5 fruit fly cellular contexts compared by ENCODE assay signal in the genomic region with DNA sequence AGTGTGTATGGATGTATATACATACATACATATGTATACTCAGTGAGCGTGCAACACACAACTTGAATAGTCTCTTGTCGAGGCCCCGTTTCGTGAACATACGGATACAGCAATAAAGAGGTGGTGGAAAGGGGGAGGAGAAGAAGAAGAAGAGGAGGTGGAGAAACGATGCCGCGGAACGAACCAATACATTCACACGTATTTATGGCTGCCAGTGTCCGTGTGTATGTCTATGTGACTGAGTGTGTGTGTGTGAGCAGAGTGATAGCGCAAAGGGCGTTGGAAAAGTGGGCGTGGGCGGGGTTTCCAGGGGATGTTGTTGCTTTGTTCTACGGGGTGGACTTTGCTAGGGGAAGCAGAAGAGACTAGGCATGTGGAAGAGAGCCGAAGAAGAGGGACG.
TF ChIP-seq lines count a peak whose summit lies in the region.

No protein-coding gene starts in this region.

- TF ChIP-seq CTCF in whole organism, embryonic (GFP tag; optimal IDR thresholded peaks at IDR 0.05; lab: Kevin White, UChicago), result no peak

TF ChIP-seq in whole organism, adult, 20 proteins besides CTCF, POLR2A, EP300 and RAD21 (continues in another document):
- TF ChIP-seq CG7045 (GFP tag; optimal IDR thresholded peaks at IDR 0.05; lab: Kevin White, UChicago) (no peak), Crg-1 (GFP tag; optimal IDR thresholded peaks at IDR 0.05; lab: Kevin White, UChicago) (peak; percentile 8), cnc (optimal IDR thresholded peaks at IDR 0.05; lab: Kevin White, UChicago) (no peak), CG5204 (GFP tag; optimal IDR thresholded peaks at IDR 0.05; lab: Kevin White, UChicago) (no peak), CG7101 (tag; optimal IDR thresholded peaks at IDR 0.05; lab: Kevin White, UChicago) (no peak), Clk (GFP tag; optimal IDR thresholded peaks at IDR 0.05; lab: Kevin White, UChicago) (no peak), CG12768 (GFP tag; optimal IDR thresholded peaks at IDR 0.05; lab: Kevin White, UChicago) (peak; percentile 52), pad (GFP tag; optimal IDR thresholded peaks at IDR 0.05; lab: Kevin White, UChicago) (peak; percentile 72), ovo (GFP tag; optimal IDR thresholded peaks at IDR 0.05; lab: Kevin White, UChicago) (no peak), tj (GFP tag; optimal IDR thresholded peaks at IDR 0.05; lab: Kevin White, UChicago) (peak; percentile 69), toe (GFP tag; optimal IDR thresholded peaks at IDR 0.05; lab: Kevin White, UChicago) (no peak), cic (GFP tag; optimal IDR thresholded peaks at IDR 0.05; lab: Kevin White, UChicago) (peak; percentile 1), bab1 (GFP tag; optimal IDR thresholded peaks at IDR 0.05; lab: Kevin White, UChicago) (no peak), Mnt (GFP tag; optimal IDR thresholded peaks at IDR 0.05; lab: Kevin White, UChicago) (no peak), CG11617 (GFP tag; optimal IDR thresholded peaks at IDR 0.05; lab: Kevin White, UChicago) (no peak), kay (GFP tag; lab: Kevin White, UChicago; ENCODE audit: borderline replicate concordance) (no peak), Hr96 (GFP tag; optimal IDR thresholded peaks at IDR 0.05; lab: Kevin White, UChicago) (no peak), CG14711 (tag; optimal IDR thresholded peaks at IDR 0.05; lab: Kevin White, UChicago) (no peak)

TF ChIP-seq in whole organism, embryonic, 481 proteins besides CTCF, POLR2A, EP300 and RAD21 (continues in another document):
- TF ChIP-seq kay (GFP tag; optimal IDR thresholded peaks at IDR 0.05; lab: Kevin White, UChicago) (no peak), lab (GFP tag; optimal IDR thresholded peaks at IDR 0.05; lab: Kevin White, UChicago) (peak; percentile 66), CG2129 (GFP tag; IDR thresholded peaks at IDR 0.05; lab: Robert Waterston, UW; ENCODE audit: partially characterized antibody) (no peak), hkb (optimal IDR thresholded peaks at IDR 0.05; lab: Kevin White, UChicago) (no peak), hkb (GFP tag; IDR thresholded peaks at IDR 0.05; lab: Robert Waterston, UW) (peak; percentile 39; the same call in 1 of the 2 replicates), chif (GFP tag; optimal IDR thresholded peaks at IDR 0.05; lab: Kevin White, UChicago) (no peak), ewg (GFP tag; optimal IDR thresholded peaks at IDR 0.05; lab: Kevin White, UChicago) (no peak), CG34224 (GFP tag; IDR thresholded peaks at IDR 0.05; lab: Robert Waterston, UW; ENCODE audit: partially characterized antibody) (no peak), Neu2 (GFP tag; optimal IDR thresholded peaks at IDR 0.05; lab: Kevin White, UChicago; ENCODE audit: borderline replicate concordance) (no peak), Dad (GFP tag; optimal IDR thresholded peaks at IDR 0.05; lab: Kevin White, UChicago) (no peak), usp (GFP tag; optimal IDR thresholded peaks at IDR 0.05; lab: Kevin White, UChicago) (no peak), CG11093 (GFP tag; IDR thresholded peaks at IDR 0.05; lab: Robert Waterston, UW) (no peak), CG2678 (tag; optimal IDR thresholded peaks at IDR 0.05; lab: Kevin White, UChicago) (no peak), tx (GFP tag; optimal IDR thresholded peaks at IDR 0.05; lab: Kevin White, UChicago) (no peak), ac (GFP tag; optimal IDR thresholded peaks at IDR 0.05; lab: Kevin White, UChicago) (no peak), phol (tag; optimal IDR thresholded peaks at IDR 0.05; lab: Kevin White, UChicago) (peak; percentile 10), chm (GFP tag; IDR thresholded peaks at IDR 0.05; lab: Robert Waterston, UW) (peak; percentile 77; the same call in 1 of the 2 replicates)

TF ChIP-seq in whole organism, prepupa, 60 proteins besides CTCF, POLR2A, EP300 and RAD21 (continues in another document):
- TF ChIP-seq CG31627 (GFP tag; optimal IDR thresholded peaks at IDR 0.05; lab: Kevin White, UChicago), result no peak
- TF ChIP-seq fd85E (GFP tag; optimal IDR thresholded peaks at IDR 0.05; lab: Kevin White, UChicago), result no peak
- TF ChIP-seq Ets21C (GFP tag; optimal IDR thresholded peaks at IDR 0.05; lab: Kevin White, UChicago), result no peak
- TF ChIP-seq Eip75B (GFP tag; optimal IDR thresholded peaks at IDR 0.05; lab: Kevin White, UChicago), result no peak
- TF ChIP-seq svp (GFP tag; lab: Kevin White, UChicago), result peak; percentile 38
- no peak for TF ChIP-seq fd59A (GFP tag; optimal IDR thresholded peaks at IDR 0.05; lab: Kevin White, UChicago)
- 0 out of 3 replicates have a peak, but pooled peaks have one; percentile 17 for TF ChIP-seq eg (GFP tag; IDR thresholded peaks at IDR 0.05; lab: Robert Waterston, UW)
- no peak for TF ChIP-seq pdm3 (GFP tag; optimal IDR thresholded peaks at IDR 0.05; lab: Kevin White, UChicago)
- TF ChIP-seq CG16779 (tag; optimal IDR thresholded peaks at IDR 0.05; lab: Kevin White, UChicago), result no peak
- no peak for TF ChIP-seq lz (GFP tag; optimal IDR thresholded peaks at IDR 0.05; lab: Kevin White, UChicago)
- peak in 1 of 2 experiments; percentile 23 for TF ChIP-seq salr (GFP tag; optimal IDR thresholded peaks at IDR 0.05; lab: Kevin White, UChicago)
- TF ChIP-seq fkh (GFP tag; optimal IDR thresholded peaks at IDR 0.05; lab: Kevin White, UChicago), result peak; percentile 43
- TF ChIP-seq Ets96B (tag; optimal IDR thresholded peaks at IDR 0.05; lab: Kevin White, UChicago), result no peak
- TF ChIP-seq cyc (GFP tag; optimal IDR thresholded peaks at IDR 0.05; lab: Kevin White, UChicago), result no peak
- peak; percentile 40 for TF ChIP-seq dsx (GFP tag; optimal IDR thresholded peaks at IDR 0.05; lab: Kevin White, UChicago; ENCODE audit: poor library complexity, severe bottlenecking)
- no peak for TF ChIP-seq achi (GFP tag; optimal IDR thresholded peaks at IDR 0.05; lab: Kevin White, UChicago)
- no peak for TF ChIP-seq Blimp-1 (GFP tag; optimal IDR thresholded peaks at IDR 0.05; lab: Kevin White, UChicago)
- TF ChIP-seq CG6808 (GFP tag; optimal IDR thresholded peaks at IDR 0.05; lab: Kevin White, UChicago), result peak; percentile 54
- no peak for TF ChIP-seq Lpt (GFP tag; optimal IDR thresholded peaks at IDR 0.05; lab: Kevin White, UChicago)

TF ChIP-seq in whole organism, pupa, 21 proteins besides CTCF, POLR2A, EP300 and RAD21:
- no peak for TF ChIP-seq D1 (tag; optimal IDR thresholded peaks at IDR 0.05; lab: Kevin White, UChicago)
- TF ChIP-seq CG12605 (GFP tag; IDR thresholded peaks at IDR 0.05; lab: Robert Waterston, UW), result peak; percentile 29; the same call in 1 of the 2 replicates
- peak; percentile 37 for TF ChIP-seq CG15710 (tag; optimal IDR thresholded peaks at IDR 0.05; lab: Kevin White, UChicago)
- TF ChIP-seq CG8301 (tag; optimal IDR thresholded peaks at IDR 0.05; lab: Kevin White, UChicago), result no peak
- TF ChIP-seq fd96Ca (GFP tag; IDR thresholded peaks at IDR 0.05; lab: Robert Waterston, UW), result no peak
- TF ChIP-seq CG13204 (GFP tag; optimal IDR thresholded peaks at IDR 0.05; lab: Kevin White, UChicago), result peak; percentile 66
- peak; percentile 6 for TF ChIP-seq CG14655 (GFP tag; optimal IDR thresholded peaks at IDR 0.05; lab: Kevin White, UChicago)
- peak; percentile 63 for TF ChIP-seq EcR (GFP tag; optimal IDR thresholded peaks at IDR 0.05; lab: Kevin White, UChicago)
- TF ChIP-seq CG32121 (GFP tag; IDR thresholded peaks at IDR 0.05; lab: Robert Waterston, UW), result no peak; the same call in 1 of the 2 replicates
- no peak for TF ChIP-seq Pif1A (GFP tag; optimal IDR thresholded peaks at IDR 0.05; lab: Kevin White, UChicago)
- 0 out of 3 replicates have a peak, but pooled peaks have one; percentile 46 for TF ChIP-seq CG4496 (GFP tag; IDR thresholded peaks at IDR 0.05; lab: Robert Waterston, UW)
- TF ChIP-seq Ets98B (GFP tag; IDR thresholded peaks at IDR 0.05; lab: Robert Waterston, UW), result no peak; the same call in 1 of the 2 replicates
- TF ChIP-seq gl (tag; optimal IDR thresholded peaks at IDR 0.05; lab: Kevin White, UChicago), result peak; percentile 38
- TF ChIP-seq CG17806 (tag; optimal IDR thresholded peaks at IDR 0.05; lab: Kevin White, UChicago), result no peak
TF ChIP-seq in whole organism, pupa: peak in this region for 7.

TF ChIP-seq in whole organism, wandering third instar larva, 38 proteins besides CTCF, POLR2A, EP300 and RAD21:
- TF ChIP-seq Sp1 (GFP tag; optimal IDR thresholded peaks at IDR 0.05; lab: Kevin White, UChicago), result peak; percentile 45
- TF ChIP-seq psq (GFP tag; optimal IDR thresholded peaks at IDR 0.05; lab: Kevin White, UChicago), result peak; percentile 77
- no peak for TF ChIP-seq Myc (optimal IDR thresholded peaks at IDR 0.05; lab: Kevin White, UChicago)
- no peak for TF ChIP-seq fru (GFP tag; optimal IDR thresholded peaks at IDR 0.05; lab: Kevin White, UChicago)
- TF ChIP-seq Vsx2 (GFP tag; optimal IDR thresholded peaks at IDR 0.05; lab: Kevin White, UChicago; ENCODE audit: partially characterized antibody), result no peak
- no peak for TF ChIP-seq rgr (GFP tag; optimal IDR thresholded peaks at IDR 0.05; lab: Kevin White, UChicago)
- TF ChIP-seq foxo (GFP tag; optimal IDR thresholded peaks at IDR 0.05; lab: Kevin White, UChicago), result no peak
- peak; percentile 31 for TF ChIP-seq Dif (GFP tag; optimal IDR thresholded peaks at IDR 0.05; lab: Kevin White, UChicago; ENCODE audit: partially characterized antibody)
- no peak for TF ChIP-seq pan (optimal IDR thresholded peaks at IDR 0.05; lab: Kevin White, UChicago)
- no peak for TF ChIP-seq Rel (GFP tag; optimal IDR thresholded peaks at IDR 0.05; lab: Kevin White, UChicago)
- peak; percentile 67 for TF ChIP-seq Rel (tag; optimal IDR thresholded peaks at IDR 0.05; lab: Kevin White, UChicago)
